Worm (Caenorhabditis elegans) whole organism, young adult: ENCODE measurements around the gene C28C12.1.

Source experiments
- B0261.1 ChIP-seq: sonication (generic microtip); optimal IDR thresholded peaks from 2 replicates; lab custom pipeline; 2016; ENCODE audit warnings: mild to moderate bottlenecking, missing genetic modification characterization, moderate library complexity, missing compliant biosample characterization
- C06A6.2 ChIP-seq: fragments of 200-800 bp; sonication (Bioruptor generic); conservative IDR thresholded peaks from 2 replicates; pipeline ENCODE4 v1.3.6; 2022; ENCODE audit warnings: missing genetic modification characterization, missing compliant biosample characterization
- F33H1.4 ChIP-seq: fragments of 200-800 bp; sonication (Bioruptor generic); IDR thresholded peaks from 2 replicates; pipeline ENCODE4 v1.3.6; 2022; ENCODE audit warnings: missing genetic modification reagents, missing genetic modification characterization, missing compliant biosample characterization
- K12H6.12 ChIP-seq: fragments of 200-800 bp; sonication (Bioruptor generic); optimal IDR thresholded peaks from 2 replicates; lab custom pipeline; 2018; ENCODE audit warnings: mild to moderate bottlenecking, missing genetic modification characterization, missing compliant biosample characterization
- Y53G8AR.9 ChIP-seq: fragments of 200-800 bp; sonication (Bioruptor generic); conservative IDR thresholded peaks from 2 replicates; pipeline ENCODE4 v1.3.6; 2022; ENCODE audit warnings: missing genetic modification reagents, missing genetic modification characterization, missing compliant biosample characterization
- Y67H2A.10 ChIP-seq: fragments of 200-800 bp; sonication (Bioruptor generic); conservative IDR thresholded peaks from 2 replicates; pipeline ENCODE4 v1.3.6; 2022; ENCODE audit warnings: missing genetic modification reagents, missing genetic modification characterization, missing compliant biosample characterization
- akir-1 ChIP-seq: fragments of 200-800 bp; sonication (Bioruptor generic); optimal IDR thresholded peaks from 2 replicates; lab custom pipeline; 2018; ENCODE audit warnings: mild to moderate bottlenecking, missing genetic modification characterization, moderate library complexity, missing compliant biosample characterization
- aptf-3 ChIP-seq: fragments of 200-800 bp; sonication (Bioruptor generic); IDR thresholded peaks from 2 replicates; pipeline ENCODE4 v1.3.6; 2022; ENCODE audit warnings: missing genetic modification characterization, missing compliant biosample characterization
- atf-7 ChIP-seq: sonication (generic microtip); optimal IDR thresholded peaks from 2 replicates; lab custom pipeline; 2017; ENCODE audit warnings: mild to moderate bottlenecking, missing genetic modification characterization, missing compliant biosample characterization
- attf-6 ChIP-seq: fragments of 200-800 bp; sonication (Bioruptor generic); IDR thresholded peaks from 2 replicates; pipeline ENCODE4 v1.3.6; 2022; ENCODE audit warnings: missing genetic modification reagents, missing genetic modification characterization, missing compliant biosample characterization
- bed-1 ChIP-seq: fragments of 200-800 bp; sonication (Bioruptor generic); IDR thresholded peaks from 2 replicates; pipeline ENCODE4 v1.3.6; 2022; ENCODE audit warnings: missing genetic modification reagents, missing genetic modification characterization, missing compliant biosample characterization
- bed-2 ChIP-seq: fragments of 200-800 bp; sonication (Bioruptor generic); IDR thresholded peaks from 2 replicates; pipeline ENCODE4 v1.3.6; 2022; ENCODE audit warnings: missing genetic modification reagents, missing genetic modification characterization, missing compliant biosample characterization
- cebp-1 ChIP-seq, 2 experiments: fragments of 200-800 bp in 1 of 2; sonication (Bioruptor generic) in 1 of 2; sonication (generic microtip) in 1 of 2; IDR thresholded peaks in 1 of 2; optimal IDR thresholded peaks in 1 of 2; 2 replicates each; pipeline versions ENCODE4 v1.3.6 to Lab custom; 2017 to 2022; ENCODE audit warnings: missing compliant biosample characterization in 2 of 2, missing genetic modification characterization in 2 of 2, mild to moderate bottlenecking in 1 of 2, missing genetic modification reagents in 1 of 2, moderate library complexity in 1 of 2
- ceh-40 ChIP-seq: fragments of 200-800 bp; sonication (Bioruptor generic); IDR thresholded peaks from 2 replicates; pipeline ENCODE4 v1.3.6; 2022; ENCODE audit warnings: missing genetic modification characterization, missing compliant biosample characterization
- ceh-79 ChIP-seq: sonication (generic microtip); optimal IDR thresholded peaks from 2 replicates; lab custom pipeline; 2017; ENCODE audit warnings: mild to moderate bottlenecking, missing genetic modification characterization, missing compliant biosample characterization
- chd-7 ChIP-seq: sonication (generic microtip); optimal IDR thresholded peaks from 2 replicates; lab custom pipeline; 2016; ENCODE audit warnings: mild to moderate bottlenecking, missing genetic modification characterization, moderate library complexity, missing compliant biosample characterization
- dox-1 ChIP-seq: fragments of 200-800 bp; sonication (Bioruptor generic); IDR thresholded peaks from 2 replicates; pipeline ENCODE4 v1.3.6; 2022; ENCODE audit warnings: missing genetic modification reagents, missing genetic modification characterization, missing compliant biosample characterization
- dpl-1 ChIP-seq: fragments of 150-350 bp; optimal IDR thresholded peaks from 2 replicates; lab custom pipeline; 2014; ENCODE audit warnings: missing biosample characterization, missing genetic modification reagents, missing genetic modification characterization
- egrh-3 ChIP-seq: fragments of 200-800 bp; sonication (Bioruptor generic); IDR thresholded peaks from 2 replicates; pipeline ENCODE4 v1.3.6; 2022; ENCODE audit warnings: missing genetic modification reagents, missing genetic modification characterization, missing compliant biosample characterization
- hrde-1 ChIP-seq: sonication (generic microtip); optimal IDR thresholded peaks from 2 replicates; lab custom pipeline; 2016; ENCODE audit warnings: missing genetic modification characterization, mild to moderate bottlenecking, missing compliant biosample characterization, moderate library complexity, missing genotype, missing genetic modification reagents, borderline replicate concordance
- hsf-1 ChIP-seq: fragments of 200-800 bp; sonication (Bioruptor generic); IDR thresholded peaks from 2 replicates; pipeline ENCODE4 v1.3.6; 2022; ENCODE audit warnings: missing genetic modification reagents, missing genetic modification characterization, missing compliant biosample characterization
- let-526 ChIP-seq: fragments of 200-800 bp; sonication (Bioruptor generic); IDR thresholded peaks from 2 replicates; pipeline ENCODE4 v1.3.6; 2022; ENCODE audit warnings: missing genetic modification reagents, missing genetic modification characterization, missing compliant biosample characterization
- lin-54 ChIP-seq: fragments of 200-800 bp; sonication (Bioruptor generic); optimal IDR thresholded peaks from 2 replicates; lab custom pipeline; 2018; ENCODE audit warnings: mild to moderate bottlenecking, missing genetic modification characterization, missing compliant biosample characterization
- lsy-27 ChIP-seq: sonication (generic microtip); optimal IDR thresholded peaks from 2 replicates; lab custom pipeline; 2017; ENCODE audit warnings: missing genetic modification characterization, mild to moderate bottlenecking, missing compliant biosample characterization, antibody characterized with exemption, missing genotype, borderline replicate concordance; ENCODE audit not compliant: insufficient read depth
- madf-3 ChIP-seq: fragments of 200-800 bp; sonication (Bioruptor generic); IDR thresholded peaks from 2 replicates; pipeline ENCODE4 v1.3.6; 2022; ENCODE audit warnings: missing genetic modification reagents, missing genetic modification characterization, missing compliant biosample characterization
- madf-6 ChIP-seq: fragments of 200-800 bp; sonication (Bioruptor generic); IDR thresholded peaks from 2 replicates; pipeline ENCODE4 v1.3.6; 2022; ENCODE audit warnings: missing genetic modification reagents, missing genetic modification characterization, missing compliant biosample characterization
- rec-8 ChIP-seq, 2 experiments: sonication (generic microtip); optimal IDR thresholded peaks; 2 replicates each; lab custom pipeline; 2016; ENCODE audit warnings: mild to moderate bottlenecking in 2 of 2, missing genetic modification characterization in 2 of 2, missing genetic modification reagents in 2 of 2, missing genotype in 2 of 2, missing biosample characterization in 1 of 2, missing compliant biosample characterization in 1 of 2, moderate library complexity in 1 of 2
- snpc-1.3 ChIP-seq: sonication (generic microtip); optimal IDR thresholded peaks from 2 replicates; lab custom pipeline; 2017; ENCODE audit warnings: missing genetic modification characterization, mild to moderate bottlenecking, missing compliant biosample characterization, antibody characterized with exemption, moderate library complexity, missing genotype, missing genetic modification reagents; ENCODE audit not compliant: insufficient read depth
- snpc-3.4 ChIP-seq: sonication (generic microtip); optimal IDR thresholded peaks from 2 replicates; lab custom pipeline; 2017; ENCODE audit warnings: missing genetic modification characterization, mild to moderate bottlenecking, missing compliant biosample characterization, antibody characterized with exemption, moderate library complexity, missing genotype, missing genetic modification reagents
- tbp1 ChIP-seq: fragments of 200-800 bp; sonication (Bioruptor generic); optimal IDR thresholded peaks from 2 replicates; lab custom pipeline; 2018; ENCODE audit warnings: mild to moderate bottlenecking, missing genetic modification characterization, missing compliant biosample characterization
- xnd-1 ChIP-seq: sonication (generic microtip); optimal IDR thresholded peaks from 2 replicates; lab custom pipeline; 2016; ENCODE audit warnings: missing genotype, missing genetic modification reagents, missing genetic modification characterization, missing compliant biosample characterization
- ztf-25 ChIP-seq: fragments of 200-800 bp; sonication (Bioruptor generic); IDR thresholded peaks from 2 replicates; pipeline ENCODE4 v1.3.6; 2022; ENCODE audit warnings: missing genetic modification reagents, missing genetic modification characterization, missing compliant biosample characterization
- ztf-3 ChIP-seq: fragments of 200-800 bp; sonication (Bioruptor generic); optimal IDR thresholded peaks from 2 replicates; lab custom pipeline; 2018; ENCODE audit warnings: mild to moderate bottlenecking, missing genetic modification characterization, missing compliant biosample characterization

C28C12.1 gene

ce11 chrIV:8470206-8470605 is 31.3 kb upstream of the C28C12.1 start:
- 0 out of 2 replicates have a peak, but pooled peaks have one; percentile 42 for TF ChIP-seq dox-1 (GFP tag; lab: Robert Waterston, UW)
- TF ChIP-seq hsf-1 = peak; percentile 95
- peak; percentile 52 for TF ChIP-seq F33H1.4 (GFP tag; lab: Robert Waterston, UW)

ce11 chrIV:8472493-8472892 is 29.0 kb upstream of the C28C12.1 start, which contains the start of gene oat-1:
TSS of gene oat-1 (minus strand) at chrIV:8472593.
- no peak for TF ChIP-seq Y53G8AR.9 (GFP tag; lab: Robert Waterston, UW)
- TF ChIP-seq tbp1 (GFP tag; lab: Kevin White, UChicago) = no peak
- no peak for TF ChIP-seq dpl-1
- TF ChIP-seq lin-54 = no peak
- no peak for TF ChIP-seq chd-7 (tag; lab: Kevin White, UChicago)
- no peak for TF ChIP-seq ceh-40
- TF ChIP-seq cebp-1 (GFP tag; IDR thresholded peaks at IDR 0.05; lab: Robert Waterston, UW) = no peak
- no peak for TF ChIP-seq cebp-1 (tag; optimal IDR thresholded peaks at IDR 0.05; lab: Kevin White, UChicago)
- TF ChIP-seq bed-1 (GFP tag; lab: Robert Waterston, UW) = no peak
- TF ChIP-seq K12H6.12 (tag; lab: Kevin White, UChicago) = no peak
- no peak for TF ChIP-seq ztf-3 (GFP tag; lab: Kevin White, UChicago)
- TF ChIP-seq atf-7 (tag; lab: Kevin White, UChicago) = no peak
- no peak for TF ChIP-seq rec-8 (tag; optimal IDR thresholded peaks at IDR 0.05; lab: Kevin White, UChicago)
- TF ChIP-seq madf-6 = no peak

ce11 chrIV:8473756-8474155 is 27.7 kb upstream of the C28C12.1 start, which contains the start of gene C28C12.11:
TSS of gene C28C12.11 (plus strand) at chrIV:8474056.
- TF ChIP-seq hsf-1 (no peak), snpc-3.4 (tag; lab: Kevin White, UChicago) (no peak), akir-1 (GFP tag; lab: Kevin White, UChicago) (no peak), Y67H2A.10 (GFP tag; lab: Robert Waterston, UW) (no peak), ceh-79 (tag; lab: Kevin White, UChicago) (no peak), egrh-3 (GFP tag; lab: Robert Waterston, UW) (no peak), bed-2 (no peak), C06A6.2 (GFP tag; lab: Robert Waterston, UW) (no peak), snpc-1.3 (no peak), lsy-27 (tag; lab: Kevin White, UChicago) (no peak), ztf-25 (no peak), xnd-1 (tag; lab: Kevin White, UChicago) (no peak), aptf-3 (GFP tag; lab: Robert Waterston, UW) (no peak), attf-6 (no peak), let-526 (GFP tag; lab: Robert Waterston, UW) (no peak), B0261.1 (tag; lab: Kevin White, UChicago) (no peak), hrde-1 (tag; lab: Kevin White, UChicago) (no peak), madf-3 (GFP tag; lab: Robert Waterston, UW) (no peak)
- TF ChIP-seq, all 124 proteins: peak for 0
